Worm (Caenorhabditis elegans) whole organism, young adult: Measurements from ENCODE around the gene T12E12.6.

ENCODE experiments used
- B0336.3 ChIP-seq: fragments of 200-800 bp; sonication (Bioruptor generic); IDR thresholded peaks from 2 replicates; pipeline ENCODE4 v1.3.6; 2022; ENCODE audit warnings: missing genetic modification characterization, missing compliant biosample characterization
- F23B12.7 ChIP-seq: sonication (generic microtip); optimal IDR thresholded peaks from 2 replicates; lab custom pipeline; 2017; ENCODE audit warnings: missing genetic modification characterization, mild to moderate bottlenecking, missing compliant biosample characterization, antibody characterized with exemption, moderate library complexity; ENCODE audit not compliant: insufficient read depth
- F37B4.10 ChIP-seq: fragments of 200-800 bp; sonication (Bioruptor generic); IDR thresholded peaks from 2 replicates; pipeline ENCODE4 v1.3.6; 2022; ENCODE audit warnings: missing genetic modification characterization, missing compliant biosample characterization
- K11D2.4 ChIP-seq: fragments of 200-800 bp; sonication (Bioruptor generic); IDR thresholded peaks from 2 replicates; pipeline ENCODE4 v1.3.6; 2022; ENCODE audit warnings: missing genetic modification reagents, missing genetic modification characterization, missing compliant biosample characterization
- Y95B8A.8 ChIP-seq: fragments of 200-800 bp; sonication (Bioruptor generic); IDR thresholded peaks from 2 replicates; pipeline ENCODE4 v1.3.6; 2022; ENCODE audit warnings: missing genetic modification reagents, missing genetic modification characterization, missing compliant biosample characterization
- atf-7 ChIP-seq: sonication (generic microtip); optimal IDR thresholded peaks from 2 replicates; lab custom pipeline; 2017; ENCODE audit warnings: mild to moderate bottlenecking, missing genetic modification characterization, missing compliant biosample characterization
- attf-3 ChIP-seq: fragments of 200-800 bp; sonication (Bioruptor generic); conservative IDR thresholded peaks from 2 replicates; pipeline ENCODE4 v1.3.6; 2022; ENCODE audit warnings: missing genetic modification reagents, missing genetic modification characterization, missing compliant biosample characterization
- bed-2 ChIP-seq: fragments of 200-800 bp; sonication (Bioruptor generic); IDR thresholded peaks from 2 replicates; pipeline ENCODE4 v1.3.6; 2022; ENCODE audit warnings: missing genetic modification reagents, missing genetic modification characterization, missing compliant biosample characterization
- ccch-3 ChIP-seq: fragments of 200-800 bp; sonication (Bioruptor generic); optimal IDR thresholded peaks from 2 replicates; lab custom pipeline; 2018; ENCODE audit warnings: mild to moderate bottlenecking, missing genetic modification characterization, missing compliant biosample characterization
- cebp-1 ChIP-seq, 2 experiments: fragments of 200-800 bp in 1 of 2; sonication (Bioruptor generic) in 1 of 2; sonication (generic microtip) in 1 of 2; IDR thresholded peaks in 1 of 2; optimal IDR thresholded peaks in 1 of 2; 2 replicates each; pipeline versions ENCODE4 v1.3.6 to Lab custom; 2017 to 2022; ENCODE audit warnings: missing compliant biosample characterization in 2 of 2, missing genetic modification characterization in 2 of 2, mild to moderate bottlenecking in 1 of 2, missing genetic modification reagents in 1 of 2, moderate library complexity in 1 of 2
- ceh-27 ChIP-seq: fragments of 200-800 bp; sonication (Bioruptor generic); optimal IDR thresholded peaks from 2 replicates; lab custom pipeline; 2018; ENCODE audit warnings: mild to moderate bottlenecking, missing genetic modification characterization, moderate library complexity, missing compliant biosample characterization
- ceh-79 ChIP-seq: sonication (generic microtip); optimal IDR thresholded peaks from 2 replicates; lab custom pipeline; 2017; ENCODE audit warnings: mild to moderate bottlenecking, missing genetic modification characterization, missing compliant biosample characterization
- chd-7 ChIP-seq: sonication (generic microtip); optimal IDR thresholded peaks from 2 replicates; lab custom pipeline; 2016; ENCODE audit warnings: mild to moderate bottlenecking, missing genetic modification characterization, moderate library complexity, missing compliant biosample characterization
- dox-1 ChIP-seq: fragments of 200-800 bp; sonication (Bioruptor generic); IDR thresholded peaks from 2 replicates; pipeline ENCODE4 v1.3.6; 2022; ENCODE audit warnings: missing genetic modification reagents, missing genetic modification characterization, missing compliant biosample characterization
- dpl-1 ChIP-seq: fragments of 150-350 bp; optimal IDR thresholded peaks from 2 replicates; lab custom pipeline; 2014; ENCODE audit warnings: missing biosample characterization, missing genetic modification reagents, missing genetic modification characterization
- efl-1 ChIP-seq: fragments of 150-350 bp; optimal IDR thresholded peaks from 2 replicates; lab custom pipeline; 2014; ENCODE audit warnings: missing biosample characterization, missing genetic modification reagents, missing genetic modification characterization
- ekl-4 ChIP-seq: fragments of 200-800 bp; sonication (Bioruptor generic); IDR thresholded peaks from 2 replicates; pipeline ENCODE4 v1.3.6; 2022; ENCODE audit warnings: missing genetic modification reagents, missing genetic modification characterization, missing compliant biosample characterization
- him-1 ChIP-seq: sonication (generic microtip); optimal IDR thresholded peaks from 2 replicates; lab custom pipeline; 2016; ENCODE audit warnings: missing genotype, missing genetic modification reagents, missing genetic modification characterization, missing compliant biosample characterization
- hlh-12 ChIP-seq: sonication (generic microtip); optimal IDR thresholded peaks from 2 replicates; lab custom pipeline; 2016; ENCODE audit warnings: missing genetic modification characterization, missing compliant biosample characterization
- hmg-20 ChIP-seq: fragments of 200-800 bp; sonication (Bioruptor generic); IDR thresholded peaks from 2 replicates; pipeline ENCODE4 v1.3.6; 2022; ENCODE audit warnings: missing genetic modification reagents, missing genetic modification characterization, missing compliant biosample characterization
- lin-26 ChIP-seq: fragments of 200-800 bp; sonication (Bioruptor generic); IDR thresholded peaks from 2 replicates; pipeline ENCODE4 v1.3.6; 2022; ENCODE audit warnings: missing genetic modification reagents, missing genetic modification characterization, missing compliant biosample characterization
- lin-35 ChIP-seq, 3 experiments: fragments of 150-350 bp in 2 of 3; sonication (generic microtip) in 1 of 3; optimal IDR thresholded peaks; 2 replicates each; lab custom pipeline; 2014 to 2018; ENCODE audit warnings: missing biosample characterization in 3 of 3, missing genetic modification characterization in 3 of 3, missing genetic modification reagents in 3 of 3
- lin-54 ChIP-seq: fragments of 200-800 bp; sonication (Bioruptor generic); optimal IDR thresholded peaks from 2 replicates; lab custom pipeline; 2018; ENCODE audit warnings: mild to moderate bottlenecking, missing genetic modification characterization, missing compliant biosample characterization
- lsl-1 ChIP-seq: fragments of 200-800 bp; sonication (Bioruptor generic); optimal IDR thresholded peaks from 2 replicates; lab custom pipeline; 2018; ENCODE audit warnings: mild to moderate bottlenecking, missing genetic modification characterization, moderate library complexity, missing compliant biosample characterization
- madf-6 ChIP-seq: fragments of 200-800 bp; sonication (Bioruptor generic); IDR thresholded peaks from 2 replicates; pipeline ENCODE4 v1.3.6; 2022; ENCODE audit warnings: missing genetic modification reagents, missing genetic modification characterization, missing compliant biosample characterization
- mcd-1 ChIP-seq: fragments of 200-800 bp; sonication (Bioruptor generic); IDR thresholded peaks from 2 replicates; pipeline ENCODE4 v1.3.6; 2022; ENCODE audit warnings: missing genetic modification reagents, missing genetic modification characterization, missing compliant biosample characterization
- mxl-1 ChIP-seq: sonication (generic microtip); optimal IDR thresholded peaks from 2 replicates; lab custom pipeline; 2016; ENCODE audit warnings: missing genetic modification characterization, missing compliant biosample characterization
- nfyb-1 ChIP-seq: fragments of 200-800 bp; sonication (Bioruptor generic); IDR thresholded peaks from 2 replicates; pipeline ENCODE4 v1.3.6; 2022; ENCODE audit warnings: missing genetic modification reagents, missing genetic modification characterization, missing compliant biosample characterization
- nhr-120 ChIP-seq: fragments of 200-800 bp; sonication (Bioruptor generic); IDR thresholded peaks from 2 replicates; pipeline ENCODE4 v1.3.6; 2022; ENCODE audit warnings: missing genetic modification characterization, missing compliant biosample characterization
- nhr-80 ChIP-seq: sonication (generic microtip); optimal IDR thresholded peaks from 2 replicates; lab custom pipeline; 2016; ENCODE audit warnings: missing genetic modification characterization, missing compliant biosample characterization
- pbrm-1 ChIP-seq: fragments of 200-800 bp; sonication (Bioruptor generic); IDR thresholded peaks from 2 replicates; pipeline ENCODE4 v1.3.6; 2022; ENCODE audit warnings: missing genetic modification reagents, missing genetic modification characterization, missing compliant biosample characterization
- pha-4 ChIP-seq: fragments of 150-350 bp; sonication (generic microtip); optimal IDR thresholded peaks from 2 replicates; lab custom pipeline; 2014; ENCODE audit warnings: missing biosample characterization, missing genetic modification reagents, missing genetic modification characterization
- rpc-1 ChIP-seq, 2 experiments: fragments of 150-350 bp in 1 of 2; sonication (generic microtip) in 1 of 2; optimal IDR thresholded peaks; 2 replicates each; lab custom pipeline; 2014 to 2018; ENCODE audit warnings: missing biosample characterization in 1 of 2, missing genetic modification characterization in 1 of 2, missing genetic modification reagents in 1 of 2, missing genotype in 1 of 2
- snpc-1.1 ChIP-seq: sonication (generic microtip); optimal IDR thresholded peaks from 2 replicates; lab custom pipeline; 2017; ENCODE audit warnings: missing genetic modification characterization, mild to moderate bottlenecking, missing compliant biosample characterization, antibody characterized with exemption, moderate library complexity, missing genotype, missing genetic modification reagents; ENCODE audit not compliant: insufficient read depth
- snpc-1.3 ChIP-seq: sonication (generic microtip); optimal IDR thresholded peaks from 2 replicates; lab custom pipeline; 2017; ENCODE audit warnings: missing genetic modification characterization, mild to moderate bottlenecking, missing compliant biosample characterization, antibody characterized with exemption, moderate library complexity, missing genotype, missing genetic modification reagents; ENCODE audit not compliant: insufficient read depth
- snpc-3.4 ChIP-seq: sonication (generic microtip); optimal IDR thresholded peaks from 2 replicates; lab custom pipeline; 2017; ENCODE audit warnings: missing genetic modification characterization, mild to moderate bottlenecking, missing compliant biosample characterization, antibody characterized with exemption, moderate library complexity, missing genotype, missing genetic modification reagents
- somi-1 ChIP-seq: fragments of 200-800 bp; sonication (Bioruptor generic); optimal IDR thresholded peaks from 2 replicates; lab custom pipeline; 2018; ENCODE audit warnings: mild to moderate bottlenecking, missing genetic modification characterization, missing compliant biosample characterization
- sptf-2 ChIP-seq: fragments of 200-800 bp; sonication (Bioruptor generic); optimal IDR thresholded peaks from 2 replicates; lab custom pipeline; 2018; ENCODE audit warnings: mild to moderate bottlenecking, missing genetic modification characterization, missing compliant biosample characterization
- tbp1 ChIP-seq: fragments of 200-800 bp; sonication (Bioruptor generic); optimal IDR thresholded peaks from 2 replicates; lab custom pipeline; 2018; ENCODE audit warnings: mild to moderate bottlenecking, missing genetic modification characterization, missing compliant biosample characterization
- unc-130 ChIP-seq: sonication (generic microtip); optimal IDR thresholded peaks from 2 replicates; lab custom pipeline; 2016; ENCODE audit warnings: missing genetic modification reagents, missing genetic modification characterization, missing compliant biosample characterization
- zfh-2 ChIP-seq: fragments of 200-800 bp; sonication (Bioruptor generic); conservative IDR thresholded peaks from 2 replicates; pipeline ENCODE4 v1.3.6; 2022; ENCODE audit warnings: missing genetic modification reagents, missing genetic modification characterization, missing compliant biosample characterization
- ztf-18 ChIP-seq: sonication (generic microtip); optimal IDR thresholded peaks from 2 replicates; lab custom pipeline; 2016; ENCODE audit warnings: missing genotype, mild to moderate bottlenecking, missing genetic modification characterization, missing compliant biosample characterization
- ztf-22 ChIP-seq: fragments of 200-800 bp; sonication (Bioruptor generic); optimal IDR thresholded peaks from 2 replicates; lab custom pipeline; 2018; ENCODE audit warnings: mild to moderate bottlenecking, missing genetic modification characterization, moderate library complexity, missing compliant biosample characterization
- ztf-25 ChIP-seq: fragments of 200-800 bp; sonication (Bioruptor generic); IDR thresholded peaks from 2 replicates; pipeline ENCODE4 v1.3.6; 2022; ENCODE audit warnings: missing genetic modification reagents, missing genetic modification characterization, missing compliant biosample characterization
- ztf-28 ChIP-seq: fragments of 200-800 bp; sonication (Bioruptor generic); IDR thresholded peaks from 2 replicates; pipeline ENCODE4 v1.3.6; 2022; ENCODE audit warnings: missing genetic modification reagents, missing genetic modification characterization, missing compliant biosample characterization
- ztf-3 ChIP-seq: fragments of 200-800 bp; sonication (Bioruptor generic); optimal IDR thresholded peaks from 2 replicates; lab custom pipeline; 2018; ENCODE audit warnings: mild to moderate bottlenecking, missing genetic modification characterization, missing compliant biosample characterization

T12E12.6 gene

ce11 chrIV:5607343-5607742, 33.4 kb upstream of the T12E12.6 start (continued):
- TF ChIP-seq ztf-18 (tag; lab: Kevin White, UChicago) (peak; percentile 9), rpc-1 (optimal IDR thresholded peaks at IDR 0.05; lab: Kevin White, UChicago) (no peak), rpc-1 (tag; optimal IDR thresholded peaks at IDR 0.05; lab: Kevin White, UChicago) (no peak), nhr-120 (GFP tag; lab: Robert Waterston, UW) (no peak), F23B12.7 (tag; lab: Kevin White, UChicago) (peak; percentile 1), bed-2 (no peak), nhr-80 (tag; lab: Kevin White, UChicago) (peak; percentile 6), chd-7 (tag; lab: Kevin White, UChicago) (peak; percentile 78), mcd-1 (GFP tag; lab: Robert Waterston, UW) (peak; percentile 18; the same call in 1 of the 2 replicates), somi-1 (GFP tag; lab: Kevin White, UChicago) (peak; percentile 92), hlh-12 (tag; lab: Kevin White, UChicago) (no peak), lin-54 (GFP tag; lab: Kevin White, UChicago) (peak; percentile 34), ztf-28 (GFP tag; lab: Robert Waterston, UW) (no peak), pha-4 (peak; percentile 41), efl-1 (GFP tag; lab: Kevin White, UChicago) (no peak), lin-35 (GFP tag; optimal IDR thresholded peaks at IDR 0.05; lab: Kevin White, UChicago) (peak in 1 of 3 experiments; percentile 3), attf-3 (0 out of 2 replicates have a peak, but pooled peaks have one; percentile 7), nfyb-1 (GFP tag; lab: Robert Waterston, UW) (no peak), zfh-2 (GFP tag; lab: Robert Waterston, UW) (peak; percentile 94), lsl-1 (no peak), ceh-27 (GFP tag; lab: Kevin White, UChicago) (peak; percentile 77), ztf-3 (GFP tag; lab: Kevin White, UChicago) (no peak), F37B4.10 (GFP tag; lab: Robert Waterston, UW) (no peak), snpc-1.3 (tag; lab: Kevin White, UChicago) (no peak), dox-1 (GFP tag; lab: Robert Waterston, UW) (peak; percentile 72), K11D2.4 (peak; percentile 70; the same call in 1 of the 2 replicates), Y95B8A.8 (GFP tag; lab: Robert Waterston, UW) (no peak), sptf-2 (no peak), snpc-1.1 (no peak), ceh-79 (tag; lab: Kevin White, UChicago) (no peak), ztf-25 (GFP tag; lab: Robert Waterston, UW) (no peak), mxl-1 (tag; lab: Kevin White, UChicago) (no peak), dpl-1 (no peak), cebp-1 (GFP tag; IDR thresholded peaks at IDR 0.05; lab: Robert Waterston, UW) (0 out of 2 replicates have a peak, but pooled peaks have one; percentile 45), cebp-1 (tag; optimal IDR thresholded peaks at IDR 0.05; lab: Kevin White, UChicago) (peak; percentile 83), snpc-3.4 (tag; lab: Kevin White, UChicago) (no peak), ekl-4 (GFP tag; lab: Robert Waterston, UW) (0 out of 2 replicates have a peak, but pooled peaks have one; percentile 17), ccch-3 (GFP tag; lab: Kevin White, UChicago) (no peak), pbrm-1 (GFP tag; lab: Robert Waterston, UW) (0 out of 2 replicates have a peak, but pooled peaks have one; percentile 41), tbp1 (GFP tag; lab: Kevin White, UChicago) (peak; percentile 25), atf-7 (tag; lab: Kevin White, UChicago) (peak; percentile 15), unc-130 (GFP tag; lab: Kevin White, UChicago) (no peak), madf-6 (no peak), ztf-22 (GFP tag; lab: Kevin White, UChicago) (peak; percentile 46), him-1 (tag; lab: Kevin White, UChicago) (no peak), hmg-20 (no peak), lin-26 (0 out of 2 replicates have a peak, but pooled peaks have one; percentile 40), B0336.3 (0 out of 2 replicates have a peak, but pooled peaks have one; percentile 45)
- TF ChIP-seq, all 124 proteins: peak for 31
